Worm (Caenorhabditis elegans): Measurements from ENCODE around the gene F57G9.7.

Gene F57G9.7

DNA sequence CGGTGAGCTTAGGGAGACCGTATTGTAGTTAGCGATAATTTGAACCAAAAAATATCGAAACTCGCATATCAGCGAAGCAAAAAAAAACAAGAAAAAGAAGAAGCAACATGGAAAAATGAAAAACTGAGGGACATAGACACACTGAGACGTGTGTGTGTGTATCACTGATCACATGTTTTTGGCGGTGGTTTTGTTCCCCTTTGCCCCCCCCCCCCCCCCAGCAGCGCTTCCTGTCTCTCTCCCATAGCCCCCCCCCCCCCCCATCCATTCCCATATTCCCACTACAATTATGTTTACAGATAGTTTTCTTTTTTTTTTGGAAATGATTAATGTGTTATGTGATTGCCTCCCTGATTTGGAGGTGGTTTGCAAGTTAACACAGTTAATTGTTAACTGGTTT is 28.4 kb downstream of the F57G9.7 start:
- TF ChIP-seq D2030.7 (GFP tag; IDR thresholded peaks at IDR 0.05): no peak
- no peak for TF ChIP-seq egl-44 (GFP tag; IDR thresholded peaks at IDR 0.05)
- peak; percentile 94 for TF ChIP-seq zfh-2 (GFP tag; conservative IDR thresholded peaks at IDR 0.05)
- TF ChIP-seq egrh-3 (GFP tag; IDR thresholded peaks at IDR 0.05): peak; percentile 55; the same call in 1 of the 2 replicates
- no peak for TF ChIP-seq hlh-26 (GFP tag; conservative IDR thresholded peaks at IDR 0.05)
- TF ChIP-seq cebp-1 (GFP tag; IDR thresholded peaks at IDR 0.05): no peak
- peak; percentile 9 for TF ChIP-seq cebp-1 (tag; optimal IDR thresholded peaks at IDR 0.05)
- no peak for TF ChIP-seq dpff-1 (tag; optimal IDR thresholded peaks at IDR 0.05)
- TF ChIP-seq athp-1 (tag; optimal IDR thresholded peaks at IDR 0.05): no peak
- no peak for TF ChIP-seq C17E4.6 (GFP tag; IDR thresholded peaks at IDR 0.05)
- no peak for TF ChIP-seq ama-1 (optimal IDR thresholded peaks at IDR 0.05)
- no peak for TF ChIP-seq ama-1 (GFP tag; optimal IDR thresholded peaks at IDR 0.05)

ce11 chrII:12362262-12362661 is 35.3 kb downstream of the F57G9.7 start:
- TF ChIP-seq let-526 (GFP tag; IDR thresholded peaks at IDR 0.05) (no peak), ceh-91 (GFP tag; IDR thresholded peaks at IDR 0.05) (no peak), dpl-1 (GFP tag; optimal IDR thresholded peaks at IDR 0.05) (no peak), tbp1 (GFP tag; optimal IDR thresholded peaks at IDR 0.05) (peak; percentile 89), nfya-2 (GFP tag; IDR thresholded peaks at IDR 0.05) (no peak), sea-2 (GFP tag; IDR thresholded peaks at IDR 0.05) (no peak), nhr-80 (tag; optimal IDR thresholded peaks at IDR 0.05) (no peak), K11D2.4 (GFP tag; IDR thresholded peaks at IDR 0.05) (no peak), ceh-27 (GFP tag; optimal IDR thresholded peaks at IDR 0.05) (no peak), lin-54 (GFP tag; optimal IDR thresholded peaks at IDR 0.05) (no peak), nfya-1 (tag; optimal IDR thresholded peaks at IDR 0.05; ENCODE audit: borderline replicate concordance, insufficient read depth) (no peak), lag-1 (GFP tag; IDR thresholded peaks at IDR 0.05) (no peak), nhr-27 (tag; optimal IDR thresholded peaks at IDR 0.05) (no peak), B0336.3 (GFP tag; IDR thresholded peaks at IDR 0.05) (no peak), dox-1 (GFP tag; IDR thresholded peaks at IDR 0.05) (peak; percentile 38; the same call in 1 of the 2 replicates), nhr-179 (tag; optimal IDR thresholded peaks at IDR 0.05) (no peak), F33H1.4 (GFP tag; IDR thresholded peaks at IDR 0.05) (0 out of 2 replicates have a peak, but pooled peaks have one; percentile 33), aptf-3 (GFP tag; IDR thresholded peaks at IDR 0.05) (no peak), B0261.1 (tag; optimal IDR thresholded peaks at IDR 0.05) (peak; percentile 70), ztf-3 (GFP tag; optimal IDR thresholded peaks at IDR 0.05) (no peak), sdz-38 (tag; optimal IDR thresholded peaks at IDR 0.05) (no peak), let-607 (tag; optimal IDR thresholded peaks at IDR 0.05) (no peak), ztf-22 (GFP tag; optimal IDR thresholded peaks at IDR 0.05) (no peak), lin-40 (tag; optimal IDR thresholded peaks at IDR 0.05) (no peak), rec-8 (tag; optimal IDR thresholded peaks at IDR 0.05) (no peak), lsl-1 (GFP tag; optimal IDR thresholded peaks at IDR 0.05) (peak; percentile 15), madf-6 (GFP tag; IDR thresholded peaks at IDR 0.05) (no peak), aptf-2 (GFP tag; conservative IDR thresholded peaks at IDR 0.05) (no peak), ceh-58 (GFP tag; IDR thresholded peaks at IDR 0.05) (no peak), D2030.7 (GFP tag; IDR thresholded peaks at IDR 0.05) (peak; percentile 67), B0019.2 (GFP tag; conservative IDR thresholded peaks at IDR 0.05) (no peak), rpc-1 (optimal IDR thresholded peaks at IDR 0.05) (peak; percentile 52), rpc-1 (tag; optimal IDR thresholded peaks at IDR 0.05) (peak; percentile 75), gei-17 (GFP tag; optimal IDR thresholded peaks at IDR 0.05) (no peak), T26A5.8 (tag; optimal IDR thresholded peaks at IDR 0.05) (no peak), cebp-1 (GFP tag; IDR thresholded peaks at IDR 0.05) (no peak), cebp-1 (tag; optimal IDR thresholded peaks at IDR 0.05) (peak; percentile 17), ama-1 (optimal IDR thresholded peaks at IDR 0.05) (no peak), ama-1 (GFP tag; optimal IDR thresholded peaks at IDR 0.05) (no peak), hrde-1 (tag; optimal IDR thresholded peaks at IDR 0.05; ENCODE audit: borderline replicate concordance) (no peak), ZK185.1 (tag; optimal IDR thresholded peaks at IDR 0.05; ENCODE audit: poor library complexity, severe bottlenecking) (no peak)
